Worm (Caenorhabditis elegans): ENCODE results near the gene gmps-1.

The gmps-1 gene

DNA sequence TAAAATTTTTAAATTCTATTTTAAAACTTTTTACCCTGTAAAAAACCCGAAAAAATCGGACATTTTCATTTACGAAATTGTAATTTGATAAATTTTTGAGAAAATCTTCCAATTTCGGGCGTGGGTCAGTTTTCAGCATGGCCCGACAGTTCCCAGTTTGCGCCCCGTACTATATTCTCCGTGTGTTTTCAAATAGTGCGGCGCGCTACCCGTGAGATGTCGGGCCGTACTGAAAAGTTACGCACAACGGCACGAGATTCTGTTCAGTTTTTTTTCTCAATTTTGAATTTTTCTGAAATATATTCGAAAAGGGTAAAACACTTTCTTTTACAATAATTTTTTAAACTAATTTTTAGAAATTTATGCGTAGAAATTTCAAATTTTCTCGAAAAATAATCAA is 21.5 kb downstream of the gmps-1 start:
- TF ChIP-seq hmbx-1 (tag; optimal IDR thresholded peaks at IDR 0.05): no peak

DNA sequence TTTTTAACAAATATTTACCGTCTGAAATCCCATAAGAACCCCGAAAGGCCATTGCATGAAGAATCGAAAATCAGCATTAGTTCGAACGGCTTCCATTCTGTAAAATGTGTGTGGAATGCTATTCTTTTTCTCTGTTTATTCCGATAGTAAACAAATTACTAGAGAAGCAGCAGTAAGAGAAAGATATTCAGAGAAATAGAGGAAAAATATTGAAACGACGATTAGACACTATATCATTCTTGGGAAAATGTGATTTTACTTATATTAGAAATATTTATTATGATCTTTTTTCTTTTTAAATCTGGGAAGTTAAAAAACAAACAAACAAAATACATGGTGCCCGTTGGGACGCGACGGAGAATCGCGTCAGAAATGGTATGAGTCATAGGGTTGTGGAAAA is 25.0 kb downstream of the gmps-1 start, which contains the start of gene M106.8:
Gene M106.8 (minus strand): TSS at position 101 of the 400 bp plus-strand sequence.
- TF ChIP-seq ama-1 (optimal IDR thresholded peaks at IDR 0.05) (no peak), scrt-1 (GFP tag; IDR thresholded peaks at IDR 0.05) (no peak), sea-1 (GFP tag; conservative IDR thresholded peaks at IDR 0.05) (no peak), ceh-36 (tag; optimal IDR thresholded peaks at IDR 0.05) (no peak), hnd-1 (tag; optimal IDR thresholded peaks at IDR 0.05) (no peak), ets-7 (tag; optimal IDR thresholded peaks at IDR 0.05) (no peak), B0310.2 (tag; optimal IDR thresholded peaks at IDR 0.05) (no peak), ceh-13 (GFP tag; optimal IDR thresholded peaks at IDR 0.05) (no peak), F13C5.2 (tag; optimal IDR thresholded peaks at IDR 0.05) (no peak), flt-1 (GFP tag; IDR thresholded peaks at IDR 0.05) (no peak), hmg-4 (GFP tag; optimal IDR thresholded peaks at IDR 0.05) (no peak), hmbx-1 (tag; optimal IDR thresholded peaks at IDR 0.05) (no peak), aly-1 (tag; optimal IDR thresholded peaks at IDR 0.05) (no peak), tra-4 (tag; optimal IDR thresholded peaks at IDR 0.05) (no peak), tbx-37 (GFP tag; conservative IDR thresholded peaks at IDR 0.05) (no peak), tbx-11 (GFP tag; IDR thresholded peaks at IDR 0.05) (no peak), pes-1 (GFP tag; IDR thresholded peaks at IDR 0.05) (no peak)

DNA sequence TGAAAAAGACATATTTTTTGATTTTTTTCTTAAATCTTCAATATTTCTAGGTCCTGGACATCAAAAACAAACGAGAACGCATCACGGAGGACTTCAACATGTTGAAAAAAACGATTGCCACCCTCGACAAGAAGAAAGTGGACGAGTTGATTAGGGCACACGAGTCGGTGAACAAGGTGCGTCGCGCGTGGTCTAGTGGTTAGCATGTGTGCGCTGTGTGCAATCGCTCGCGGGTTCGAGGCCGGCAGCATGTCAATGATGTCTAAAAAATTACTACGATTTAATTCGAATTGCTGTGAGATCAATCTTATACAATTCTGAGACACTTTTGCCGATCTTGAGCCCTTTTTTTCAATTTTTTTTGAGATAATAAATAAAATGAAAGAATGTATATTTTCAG is 28.5 kb downstream of the gmps-1 start:
- TF ChIP-seq B0310.2 (tag; optimal IDR thresholded peaks at IDR 0.05) (peak; percentile 89), ceh-36 (tag; optimal IDR thresholded peaks at IDR 0.05) (peak; percentile 96), ceh-13 (GFP tag; optimal IDR thresholded peaks at IDR 0.05) (peak; percentile 96), sea-1 (GFP tag; conservative IDR thresholded peaks at IDR 0.05) (peak; percentile 92), pes-1 (GFP tag; IDR thresholded peaks at IDR 0.05) (peak; percentile 96), aly-1 (tag; optimal IDR thresholded peaks at IDR 0.05) (peak; percentile 96), hnd-1 (tag; optimal IDR thresholded peaks at IDR 0.05) (peak; percentile 91), ets-7 (tag; optimal IDR thresholded peaks at IDR 0.05) (peak; percentile 83), F13C5.2 (tag; optimal IDR thresholded peaks at IDR 0.05) (peak; percentile 97), hmbx-1 (tag; optimal IDR thresholded peaks at IDR 0.05) (peak; percentile 92), hmg-4 (GFP tag; optimal IDR thresholded peaks at IDR 0.05) (peak; percentile 99), tbx-11 (GFP tag; IDR thresholded peaks at IDR 0.05) (peak; percentile 94), tra-4 (tag; optimal IDR thresholded peaks at IDR 0.05) (peak; percentile 94), tbx-37 (GFP tag; conservative IDR thresholded peaks at IDR 0.05) (peak; percentile 93), flt-1 (GFP tag; IDR thresholded peaks at IDR 0.05) (peak; percentile 96), ama-1 (optimal IDR thresholded peaks at IDR 0.05) (peak; percentile 89), scrt-1 (GFP tag; IDR thresholded peaks at IDR 0.05) (peak; percentile 98)

ce11 chrII:10838550-10838949 is 30.0 kb downstream of the gmps-1 start:
- TF ChIP-seq pes-1 (GFP tag; IDR thresholded peaks at IDR 0.05) (no peak), ceh-13 (GFP tag; optimal IDR thresholded peaks at IDR 0.05) (no peak), ceh-36 (tag; optimal IDR thresholded peaks at IDR 0.05) (no peak), aly-1 (tag; optimal IDR thresholded peaks at IDR 0.05) (no peak), ama-1 (optimal IDR thresholded peaks at IDR 0.05) (no peak), hmbx-1 (tag; optimal IDR thresholded peaks at IDR 0.05) (no peak)

DNA sequence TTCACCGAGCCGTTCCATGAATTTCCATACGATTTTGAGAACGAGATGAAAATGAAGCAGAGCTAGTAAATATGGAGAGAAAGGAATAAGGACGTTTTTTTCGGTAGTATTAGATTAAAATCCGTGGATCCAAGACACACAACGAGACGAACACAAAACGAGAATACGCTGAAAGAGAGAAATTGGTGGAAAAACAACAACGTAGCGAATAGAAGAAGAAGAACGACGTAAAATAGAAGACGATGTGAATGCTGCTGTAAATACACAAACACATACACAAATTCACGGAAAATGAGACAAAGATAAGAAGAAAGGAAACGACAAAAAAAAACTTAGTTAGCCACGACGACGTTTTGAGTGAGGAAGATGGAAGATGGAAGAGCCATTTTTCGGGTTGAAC is 33.8 kb downstream of the gmps-1 start:
- TF ChIP-seq tra-4 (tag; optimal IDR thresholded peaks at IDR 0.05): no peak
- no peak for TF ChIP-seq scrt-1 (GFP tag; IDR thresholded peaks at IDR 0.05)
- TF ChIP-seq ets-7 (tag; optimal IDR thresholded peaks at IDR 0.05): no peak
- TF ChIP-seq ceh-13 (GFP tag; optimal IDR thresholded peaks at IDR 0.05): no peak
- TF ChIP-seq B0310.2 (tag; optimal IDR thresholded peaks at IDR 0.05): no peak
- no peak for TF ChIP-seq ama-1 (optimal IDR thresholded peaks at IDR 0.05)
- TF ChIP-seq hmbx-1 (tag; optimal IDR thresholded peaks at IDR 0.05): no peak
- no peak for TF ChIP-seq hmg-4 (GFP tag; optimal IDR thresholded peaks at IDR 0.05)
- no peak for TF ChIP-seq tbx-11 (GFP tag; IDR thresholded peaks at IDR 0.05)
- TF ChIP-seq hnd-1 (tag; optimal IDR thresholded peaks at IDR 0.05): no peak
- TF ChIP-seq ceh-36 (tag; optimal IDR thresholded peaks at IDR 0.05): no peak
- no peak for TF ChIP-seq F13C5.2 (tag; optimal IDR thresholded peaks at IDR 0.05)
- no peak for TF ChIP-seq pes-1 (GFP tag; IDR thresholded peaks at IDR 0.05)

DNA sequence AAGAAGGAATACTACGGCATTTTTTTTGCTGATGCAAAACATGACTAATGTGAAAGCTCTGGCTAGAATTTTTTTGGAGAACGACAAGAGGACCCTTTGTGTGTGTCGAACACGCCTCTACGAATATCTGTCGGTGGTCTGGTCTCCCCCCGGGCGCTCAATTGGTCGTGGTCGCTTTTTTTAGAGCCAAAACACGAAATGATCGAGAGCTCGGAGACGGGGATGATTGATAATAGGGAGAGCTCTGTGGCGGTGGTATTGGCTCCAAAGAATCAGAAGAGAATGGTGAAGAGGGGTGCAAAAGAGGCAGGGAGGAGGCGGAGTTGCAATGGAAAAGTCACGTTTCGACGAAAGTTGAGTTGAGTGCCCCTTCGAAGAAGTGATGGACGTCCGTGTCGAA is 38.9 kb downstream of the gmps-1 start:
- TF ChIP-seq ceh-36 (tag; optimal IDR thresholded peaks at IDR 0.05) (no peak), pes-1 (GFP tag; IDR thresholded peaks at IDR 0.05) (no peak), hnd-1 (tag; optimal IDR thresholded peaks at IDR 0.05) (no peak), tra-4 (tag; optimal IDR thresholded peaks at IDR 0.05) (no peak), ceh-13 (GFP tag; optimal IDR thresholded peaks at IDR 0.05) (no peak), hmbx-1 (tag; optimal IDR thresholded peaks at IDR 0.05) (no peak), ama-1 (optimal IDR thresholded peaks at IDR 0.05) (no peak), tbx-11 (GFP tag; IDR thresholded peaks at IDR 0.05) (no peak), aly-1 (tag; optimal IDR thresholded peaks at IDR 0.05) (no peak), B0310.2 (tag; optimal IDR thresholded peaks at IDR 0.05) (no peak), tbx-37 (GFP tag; conservative IDR thresholded peaks at IDR 0.05) (no peak)

DNA sequence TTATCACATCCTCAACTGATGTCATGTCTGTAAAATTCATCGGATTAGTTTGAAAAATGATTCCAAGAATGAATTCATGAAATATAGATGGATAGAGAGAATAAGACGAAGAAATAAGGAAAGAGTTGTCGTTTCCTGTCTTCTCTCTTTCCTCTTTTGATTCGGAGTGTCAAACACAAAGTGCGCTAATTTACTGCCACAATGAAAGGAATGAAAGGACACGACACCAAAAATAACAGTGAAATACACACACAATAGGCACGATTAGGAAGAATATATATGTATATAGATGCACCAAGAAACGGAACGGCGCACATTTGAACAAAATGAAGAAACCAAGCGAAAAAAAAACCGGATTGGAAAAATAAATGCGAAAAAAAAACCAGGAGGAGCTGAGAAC is 39.4 kb downstream of the gmps-1 start, which contains the start of gene VM106R.1:
Gene VM106R.1 (minus strand): TSS at position 101 of the 400 bp plus-strand sequence.
- TF ChIP-seq hmbx-1 (tag; optimal IDR thresholded peaks at IDR 0.05) (no peak), tbx-11 (GFP tag; IDR thresholded peaks at IDR 0.05) (no peak), scrt-1 (GFP tag; IDR thresholded peaks at IDR 0.05) (no peak)

ce11 chrII:10824046-10824445 is 44.5 kb downstream of the gmps-1 start, which contains the start of the genes R06F6.12 and mix-1:
TSS of gene R06F6.12 (minus strand) at chrII:10824081.
TSS of gene mix-1 (plus strand) at chrII:10824246.
- peak; percentile 20 for TF ChIP-seq F13C5.2 (tag; optimal IDR thresholded peaks at IDR 0.05)
- TF ChIP-seq ceh-36 (tag; optimal IDR thresholded peaks at IDR 0.05): no peak
- TF ChIP-seq hmbx-1 (tag; optimal IDR thresholded peaks at IDR 0.05): no peak
- TF ChIP-seq flt-1 (GFP tag; IDR thresholded peaks at IDR 0.05): no peak
- TF ChIP-seq ceh-13 (GFP tag; optimal IDR thresholded peaks at IDR 0.05): no peak
- no peak for TF ChIP-seq sea-1 (GFP tag; conservative IDR thresholded peaks at IDR 0.05)
- TF ChIP-seq aly-1 (tag; optimal IDR thresholded peaks at IDR 0.05): no peak
- TF ChIP-seq pes-1 (GFP tag; IDR thresholded peaks at IDR 0.05): peak; percentile 62; the same call in 1 of the 2 replicates

Measured in whole organism, early embryonic.